Fruit fly (Drosophila melanogaster): ENCODE data around the gene tld.
A peak's percentile ranks its signal among the peaks of the same experiment; 100 is the strongest.

DNA sequence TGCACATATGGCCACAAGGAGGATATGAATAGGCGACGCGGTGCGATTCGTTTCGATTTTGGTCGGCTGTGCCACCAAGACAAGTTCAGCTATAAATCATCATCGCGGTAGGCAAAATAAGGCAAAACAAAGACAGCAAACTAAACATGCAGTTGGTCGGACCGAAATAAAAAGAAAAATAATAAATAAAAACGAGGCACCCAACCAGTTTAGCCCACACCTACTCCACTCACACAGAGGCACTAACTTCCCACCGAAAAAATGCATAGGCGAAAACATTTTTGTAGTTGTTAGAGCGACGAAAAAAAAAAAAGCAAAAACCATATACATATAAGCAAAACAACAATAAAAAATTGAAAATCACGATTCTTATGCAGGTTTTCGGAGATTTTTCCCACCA, 17.2 kb downstream of the tld start:
- TF ChIP-seq CG4496 (GFP tag; IDR thresholded peaks at IDR 0.05): 0 out of 3 replicates have a peak, but pooled peaks have one; percentile 38
- no peak for TF ChIP-seq CG8159 (tag; optimal IDR thresholded peaks at IDR 0.05)
- TF ChIP-seq CG9948 (tag; optimal IDR thresholded peaks at IDR 0.05): no peak
- no peak for TF ChIP-seq CG14655 (GFP tag; optimal IDR thresholded peaks at IDR 0.05)
